Fruit fly (Drosophila melanogaster) whole organism, embryonic: ENCODE data around the gene CG32944.

Experiments
- Bgb ChIP-seq: fragments of 200-800 bp; sonication (Bioruptor generic); IDR thresholded peaks from 2 replicates; pipeline ENCODE4 v1.3.6; 2022; ENCODE audit warnings: missing biosample characterization, missing genetic modification characterization; ENCODE audit not compliant: partially characterized antibody
- CG1024 ChIP-seq: fragments of 200-800 bp; sonication (Bioruptor generic); IDR thresholded peaks from 2 replicates; pipeline ENCODE4 v1.3.6; 2022; ENCODE audit warnings: missing biosample characterization, missing genetic modification characterization
- CG13287 ChIP-seq: fragments of 200-800 bp; sonication (Bioruptor generic); IDR thresholded peaks from 2 replicates; pipeline ENCODE4 v1.3.6; 2022; ENCODE audit warnings: missing biosample characterization, missing genetic modification characterization; ENCODE audit not compliant: partially characterized antibody
- CG13624 ChIP-seq: fragments of 200-800 bp; sonication (Bioruptor generic); optimal IDR thresholded peaks from 2 replicates; lab custom pipeline; 2016; ENCODE audit warnings: missing biosample characterization, missing genetic modification characterization
- CG14860 ChIP-seq: fragments of 200-800 bp; sonication (Bioruptor generic); IDR thresholded peaks from 3 replicates; pipeline ENCODE4 v1.3.6; 2022; ENCODE audit warnings: missing biosample characterization, missing genetic modification characterization; ENCODE audit not compliant: partially characterized antibody
- CG30431 ChIP-seq: fragments of 200-800 bp; sonication (Bioruptor generic); optimal IDR thresholded peaks from 2 replicates; lab custom pipeline; 2017; ENCODE audit warnings: missing biosample characterization, missing genetic modification characterization
- CG32772 ChIP-seq: fragments of 200-800 bp; sonication (Bioruptor generic); IDR thresholded peaks from 2 replicates; pipeline ENCODE4 v1.3.6; 2022; ENCODE audit warnings: missing biosample characterization, missing genetic modification characterization
- CG34224 ChIP-seq: fragments of 200-800 bp; sonication (Bioruptor generic); IDR thresholded peaks from 3 replicates; pipeline ENCODE4 v1.3.6; 2022; ENCODE audit warnings: missing biosample characterization, missing genetic modification characterization; ENCODE audit not compliant: partially characterized antibody
- CG34422 ChIP-seq: fragments of 200-800 bp; sonication (Bioruptor generic); IDR thresholded peaks from 3 replicates; pipeline ENCODE4 v1.3.6; 2022; ENCODE audit warnings: missing biosample characterization, missing genetic modification characterization
- CG3838 ChIP-seq: fragments of 200-800 bp; sonication (Bioruptor generic); optimal IDR thresholded peaks from 3 replicates; lab custom pipeline; 2016; ENCODE audit warnings: missing biosample characterization, missing genetic modification characterization
- CG3847 ChIP-seq: fragments of 200-800 bp; sonication (Bioruptor generic); IDR thresholded peaks from 2 replicates; pipeline ENCODE4 v1.3.6; 2022; ENCODE audit warnings: missing biosample characterization, missing genetic modification characterization
- CG4282 ChIP-seq: fragments of 200-800 bp; sonication (Bioruptor generic); optimal IDR thresholded peaks from 2 replicates; lab custom pipeline; 2016; ENCODE audit warnings: missing biosample characterization, missing genetic modification characterization
- CG7372 ChIP-seq: fragments of 200-800 bp; sonication (Bioruptor generic); IDR thresholded peaks from 2 replicates; pipeline ENCODE4 v1.3.6; 2022; ENCODE audit warnings: missing biosample characterization, missing genetic modification characterization
- CG8290 ChIP-seq, 3 experiments: fragments of 200-800 bp; sonication (Bioruptor generic); optimal IDR thresholded peaks; 2 replicates each; lab custom pipeline; 2016 to 2019; ENCODE audit warnings: missing biosample characterization in 3 of 3, missing genetic modification characterization in 3 of 3, mild to moderate bottlenecking in 2 of 3, moderate library complexity in 1 of 3
- CG8924 ChIP-seq: fragments of 200-800 bp; optimal IDR thresholded peaks from 3 replicates; lab custom pipeline; 2019; ENCODE audit warnings: missing biosample characterization, mild to moderate bottlenecking, missing genetic modification characterization, moderate library complexity
- D19B ChIP-seq: fragments of 200-800 bp; sonication (Bioruptor generic); optimal IDR thresholded peaks from 2 replicates; lab custom pipeline; 2017; ENCODE audit warnings: missing biosample characterization, mild to moderate bottlenecking, missing genetic modification characterization
- ERR ChIP-seq: fragments of 200-800 bp; sonication (Bioruptor generic); optimal IDR thresholded peaks from 2 replicates; lab custom pipeline; 2016; ENCODE audit warnings: missing biosample characterization, missing genetic modification characterization
- Ets65A ChIP-seq: fragments of 200-800 bp; sonication (Bioruptor generic); peaks from one replicate; lab custom pipeline; 2016; ENCODE audit warnings: missing biosample characterization, missing genetic modification characterization
- Fer1 ChIP-seq: fragments of 200-800 bp; sonication (Bioruptor generic); optimal IDR thresholded peaks from 2 replicates; lab custom pipeline; 2017; ENCODE audit warnings: missing biosample characterization, mild to moderate bottlenecking, missing genetic modification characterization
- H2.0 ChIP-seq: fragments of 200-800 bp; sonication (Bioruptor generic); IDR thresholded peaks from 2 replicates; pipeline ENCODE4 v1.3.6; 2022; ENCODE audit warnings: missing biosample characterization, missing genetic modification characterization
- HHEX ChIP-seq: fragments of 200-800 bp; sonication (Bioruptor generic); optimal IDR thresholded peaks from 3 replicates; lab custom pipeline; 2017; ENCODE audit warnings: missing biosample characterization, mild to moderate bottlenecking, missing genetic modification characterization, missing genetic modification reagents
- Med ChIP-seq: fragments of 200-800 bp; sonication (Bioruptor generic); peaks from one replicate; lab custom pipeline; 2016; ENCODE audit warnings: missing biosample characterization, missing genetic modification characterization, mild to moderate bottlenecking, inconsistent platforms, moderate library complexity
- Myb ChIP-seq: fragments of 200-800 bp; sonication (Bioruptor generic); optimal IDR thresholded peaks from 2 replicates; lab custom pipeline; 2016; ENCODE audit warnings: missing biosample characterization, missing genetic modification characterization
- Xrp1 ChIP-seq: fragments of 200-800 bp; sonication (Bioruptor generic); IDR thresholded peaks from 2 replicates; pipeline ENCODE4 v1.3.6; 2022; ENCODE audit warnings: missing biosample characterization, missing genetic modification characterization
- abd-A ChIP-seq: fragments of 200-800 bp; sonication (Bioruptor generic); optimal IDR thresholded peaks from 3 replicates; lab custom pipeline; 2019; ENCODE audit warnings: missing biosample characterization, mild to moderate bottlenecking, missing genetic modification characterization, moderate library complexity
- al ChIP-seq: fragments of 200-800 bp; sonication (Bioruptor generic); IDR thresholded peaks from 2 replicates; pipeline ENCODE4 v1.3.6; 2022; ENCODE audit warnings: missing biosample characterization, missing genetic modification characterization
- chn ChIP-seq: fragments of 200-800 bp; sonication (Bioruptor generic); optimal IDR thresholded peaks from 2 replicates; lab custom pipeline; 2016; ENCODE audit warnings: missing biosample characterization, missing genetic modification characterization
- emc ChIP-seq: fragments of 200-800 bp; sonication (Bioruptor generic); optimal IDR thresholded peaks from 2 replicates; lab custom pipeline; 2016; ENCODE audit warnings: missing biosample characterization, missing genetic modification characterization
- fd102C ChIP-seq: fragments of 200-800 bp; sonication (Bioruptor generic); optimal IDR thresholded peaks from 2 replicates; lab custom pipeline; 2018; ENCODE audit warnings: missing biosample characterization, mild to moderate bottlenecking, missing genetic modification characterization, moderate library complexity
- gro ChIP-seq: fragments of 200-800 bp; sonication (Bioruptor generic); optimal IDR thresholded peaks from 2 replicates; lab custom pipeline; 2016; ENCODE audit warnings: missing biosample characterization, missing genetic modification characterization
- hb ChIP-seq: fragments of 200-800 bp; sonication (Bioruptor generic); IDR thresholded peaks from 3 replicates; pipeline ENCODE4 v1.3.6; 2022; ENCODE audit warnings: missing biosample characterization, missing genetic modification characterization; ENCODE audit not compliant: partially characterized antibody
- inv ChIP-seq: fragments of 200-800 bp; sonication (Bioruptor generic); IDR thresholded peaks from 2 replicates; pipeline ENCODE4 v1.3.6; 2022; ENCODE audit warnings: missing biosample characterization, missing genetic modification characterization; ENCODE audit not compliant: partially characterized antibody
- knrl ChIP-seq: fragments of 200-800 bp; sonication (Bioruptor generic); IDR thresholded peaks from 3 replicates; pipeline ENCODE4 v1.3.6; 2022; ENCODE audit warnings: missing biosample characterization, missing genetic modification characterization; ENCODE audit not compliant: partially characterized antibody
- maf-S ChIP-seq: fragments of 200-800 bp; sonication (Bioruptor generic); optimal IDR thresholded peaks from 2 replicates; lab custom pipeline; 2016; ENCODE audit warnings: missing biosample characterization, missing genetic modification characterization
- nom ChIP-seq: fragments of 200-800 bp; sonication (Bioruptor generic); optimal IDR thresholded peaks from 2 replicates; lab custom pipeline; 2017; ENCODE audit warnings: missing biosample characterization, missing genetic modification characterization, mild to moderate bottlenecking, moderate library complexity, missing genetic modification reagents
- phol ChIP-seq: fragments of 200-800 bp; sonication (Bioruptor generic); optimal IDR thresholded peaks from 3 replicates; lab custom pipeline; 2018; ENCODE audit warnings: missing biosample characterization, mild to moderate bottlenecking, missing genetic modification characterization, moderate library complexity
- rib ChIP-seq: fragments of 200-800 bp; sonication (Bioruptor generic); IDR thresholded peaks from 2 replicates; pipeline ENCODE4 v1.3.6; 2022; ENCODE audit warnings: missing biosample characterization, missing genetic modification characterization
- scrt ChIP-seq: fragments of 200-800 bp; sonication (Bioruptor generic); optimal IDR thresholded peaks from 2 replicates; lab custom pipeline; 2018; ENCODE audit warnings: missing biosample characterization, mild to moderate bottlenecking, missing genetic modification characterization, moderate library complexity
- sd ChIP-seq: fragments of 200-800 bp; sonication (Bioruptor generic); optimal IDR thresholded peaks from 3 replicates; lab custom pipeline; 2018; ENCODE audit warnings: missing biosample characterization, mild to moderate bottlenecking, missing genetic modification characterization, moderate library complexity
- seq ChIP-seq: fragments of 200-800 bp; sonication (Bioruptor generic); IDR thresholded peaks from 2 replicates; pipeline ENCODE4 v1.3.6; 2022; ENCODE audit warnings: missing biosample characterization, missing genetic modification characterization
- shn ChIP-seq: fragments of 200-800 bp; sonication (Bioruptor generic); optimal IDR thresholded peaks from 3 replicates; lab custom pipeline; 2016; ENCODE audit warnings: missing biosample characterization, missing genetic modification characterization
- sima ChIP-seq: fragments of 200-800 bp; sonication (Bioruptor generic); optimal IDR thresholded peaks from 2 replicates; lab custom pipeline; 2016; ENCODE audit warnings: missing biosample characterization, missing genetic modification characterization
- sqz ChIP-seq: fragments of 200-800 bp; sonication (Bioruptor generic); optimal IDR thresholded peaks from 3 replicates; lab custom pipeline; 2018; ENCODE audit warnings: missing biosample characterization, mild to moderate bottlenecking, missing genetic modification characterization
- tna ChIP-seq: fragments of 200-800 bp; sonication (Bioruptor generic); IDR thresholded peaks from 2 replicates; pipeline ENCODE4 v1.3.6; 2022; ENCODE audit warnings: missing biosample characterization, missing genetic modification characterization; ENCODE audit not compliant: partially characterized antibody

Gene CG32944

DNA sequence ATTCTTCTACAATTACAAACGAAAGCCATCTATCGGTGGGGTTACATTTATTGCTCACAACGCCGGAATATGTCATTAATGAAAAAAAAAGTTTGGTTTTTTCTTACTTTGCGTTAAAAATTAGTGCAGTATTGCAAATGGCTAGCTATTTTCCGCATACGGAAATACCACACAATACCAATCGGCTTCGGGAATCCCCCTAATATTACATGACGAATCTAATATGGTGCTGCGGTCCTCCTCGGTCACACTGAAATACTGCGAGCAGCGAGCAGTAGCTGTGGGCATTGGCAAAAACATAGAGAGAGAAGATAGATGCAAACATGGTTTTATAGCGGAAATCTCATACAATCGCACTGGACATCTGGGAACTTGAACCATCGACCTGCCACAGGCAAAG is 31.9 kb downstream of the CG32944 start, which contains the start of gene tub (continued):
- TF ChIP-seq CG7372 (GFP tag; lab: Robert Waterston, UW) (peak; percentile 29; the same call in 1 of the 2 replicates), fd102C (no peak), CG34224 (GFP tag; lab: Robert Waterston, UW) (0 out of 3 replicates have a peak, but pooled peaks have one; percentile 30), CG8290 (GFP tag; optimal IDR thresholded peaks at IDR 0.05; lab: Kevin White, UChicago) (peak; percentile 30), CG8290 (tag; optimal IDR thresholded peaks at IDR 0.05; lab: Kevin White, UChicago) (peak in 1 of 2 experiments; percentile 82), CG14860 (GFP tag; lab: Robert Waterston, UW) (no peak), shn (GFP tag; lab: Kevin White, UChicago) (peak; percentile 31), sqz (GFP tag; lab: Kevin White, UChicago) (no peak), chn (GFP tag; lab: Kevin White, UChicago) (peak; percentile 1), emc (peak; percentile 1), CG13287 (GFP tag; lab: Robert Waterston, UW) (peak; percentile 52; the same call in 1 of the 2 replicates), sd (tag; lab: Kevin White, UChicago) (no peak), HHEX (GFP tag; lab: Kevin White, UChicago) (no peak), H2.0 (GFP tag; lab: Robert Waterston, UW) (no peak), CG3838 (GFP tag; lab: Kevin White, UChicago) (no peak)

DNA sequence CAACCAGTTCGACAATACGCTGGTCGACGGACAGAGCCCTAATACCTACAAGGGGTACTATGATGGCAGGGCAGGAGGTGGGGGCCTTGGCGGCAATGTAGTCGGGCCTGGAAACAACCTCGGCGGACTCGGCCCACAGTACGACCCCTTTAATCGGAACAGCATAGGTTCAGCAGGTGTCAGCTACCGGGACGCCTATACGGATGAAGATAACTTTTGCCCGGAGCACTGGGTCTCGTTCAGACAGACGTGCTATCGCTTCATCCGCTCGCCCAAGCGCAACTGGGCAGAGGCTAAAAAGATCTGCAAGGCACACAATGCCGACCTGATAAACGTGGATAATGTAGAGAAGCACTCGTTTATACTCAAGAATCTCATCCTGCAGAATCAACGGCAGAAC is 37.2 kb downstream of the CG32944 start:
- TF ChIP-seq CG1024 (0 out of 2 replicates have a peak, but pooled peaks have one; percentile 9), knrl (GFP tag; lab: Robert Waterston, UW) (no peak), Med (GFP tag; lab: Kevin White, UChicago) (peak; percentile 39), Myb (GFP tag; lab: Kevin White, UChicago) (no peak)

dm6 chr3R:4381079-4381919 is 38.1 kb downstream of the CG32944 start, which contains the start of gene Cont:
TSS of gene Cont (plus strand) at chr3R:4381306.
- TF ChIP-seq Bgb, result peak; percentile 97
- peak; percentile 59 for TF ChIP-seq CG13624 (GFP tag; lab: Kevin White, UChicago)
- no peak for TF ChIP-seq nom (GFP tag; lab: Kevin White, UChicago)
- no peak for TF ChIP-seq CG8290 (GFP tag; optimal IDR thresholded peaks at IDR 0.05; lab: Kevin White, UChicago)
- peak in 1 of 2 experiments; percentile 71 for TF ChIP-seq CG8290 (tag; optimal IDR thresholded peaks at IDR 0.05; lab: Kevin White, UChicago)
- TF ChIP-seq Ets65A (GFP tag; lab: Kevin White, UChicago), result no peak
- TF ChIP-seq abd-A, result no peak
- peak; percentile 62 for TF ChIP-seq gro (GFP tag; lab: Kevin White, UChicago)
- TF ChIP-seq hb (GFP tag; lab: Robert Waterston, UW), result peak; percentile 94
- TF ChIP-seq CG34422 (GFP tag; lab: Robert Waterston, UW), result 0 out of 3 replicates have a peak, but pooled peaks have one; percentile 12
- no peak for TF ChIP-seq ERR (GFP tag; lab: Kevin White, UChicago)
- TF ChIP-seq HHEX (GFP tag; lab: Kevin White, UChicago), result no peak
- peak; percentile 33 for TF ChIP-seq CG8924 (tag; lab: Kevin White, UChicago)
- TF ChIP-seq seq (GFP tag; lab: Robert Waterston, UW), result no peak
- no peak for TF ChIP-seq CG3847 (GFP tag; lab: Robert Waterston, UW)
- TF ChIP-seq al (GFP tag; lab: Robert Waterston, UW), result no peak
- TF ChIP-seq inv (GFP tag; lab: Robert Waterston, UW), result peak; percentile 85
- no peak for TF ChIP-seq CG32772 (GFP tag; lab: Robert Waterston, UW)
- no peak for TF ChIP-seq shn (GFP tag; lab: Kevin White, UChicago)
- no peak for TF ChIP-seq sima (GFP tag; lab: Kevin White, UChicago)
- TF ChIP-seq Fer1 (GFP tag; lab: Kevin White, UChicago), result peak; percentile 1
- TF ChIP-seq D19B (GFP tag; lab: Kevin White, UChicago), result no peak
- TF ChIP-seq CG4282 (GFP tag; lab: Kevin White, UChicago), result no peak
- TF ChIP-seq Xrp1 (GFP tag; lab: Robert Waterston, UW), result 0 out of 2 replicates have a peak, but pooled peaks have one; percentile 21
- TF ChIP-seq maf-S (GFP tag; lab: Kevin White, UChicago), result no peak
- TF ChIP-seq CG30431, result no peak
- TF ChIP-seq phol (tag; lab: Kevin White, UChicago), result peak; percentile 68
- TF ChIP-seq tna (GFP tag; lab: Robert Waterston, UW), result peak; percentile 94
- TF ChIP-seq scrt, result no peak
- TF ChIP-seq rib (GFP tag; lab: Robert Waterston, UW), result no peak
